Fruit fly (Drosophila melanogaster): ENCODE measurements around the gene wake.

wake gene

DNA sequence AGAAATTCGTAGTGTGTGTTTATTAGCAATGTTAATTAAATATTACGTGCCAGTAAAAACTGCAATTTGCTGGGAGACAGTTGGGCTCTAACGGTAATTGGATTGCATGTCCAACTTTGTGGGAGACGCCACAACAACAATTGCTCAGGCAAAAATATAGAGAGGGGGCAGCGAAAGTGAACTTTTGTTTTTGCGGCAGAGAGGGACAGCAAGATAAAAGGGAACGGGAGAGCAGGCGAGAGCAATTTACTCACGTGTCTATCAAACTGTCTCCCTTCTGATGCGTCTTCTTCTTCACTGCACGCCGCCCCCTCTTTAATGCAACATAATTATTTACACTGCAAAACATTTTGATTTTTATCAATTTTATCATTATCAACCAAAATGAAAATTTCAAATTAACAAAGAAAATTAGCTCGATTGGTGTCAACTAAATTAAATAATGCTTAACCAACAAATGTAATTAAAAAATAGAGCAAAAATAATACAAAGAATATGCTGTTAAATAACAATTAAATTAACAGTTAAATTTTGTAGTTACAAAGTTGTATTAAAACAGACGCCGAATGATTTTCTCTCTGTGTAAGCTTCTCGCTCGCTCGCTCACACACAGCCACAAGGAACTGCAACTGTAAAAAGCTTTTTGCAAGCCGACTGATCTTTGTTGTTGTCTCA lies 27.8 kb downstream of the wake start (continued):
- TF ChIP-seq zen2 (GFP tag; IDR thresholded peaks at IDR 0.05; ENCODE audit: partially characterized antibody) = no peak
- TF ChIP-seq Kr (GFP tag; optimal IDR thresholded peaks at IDR 0.05) = no peak
- no peak for TF ChIP-seq BEAF-32 (GFP tag; optimal IDR thresholded peaks at IDR 0.05)
- no peak for TF ChIP-seq CG12299 (tag; optimal IDR thresholded peaks at IDR 0.05)
- peak; percentile 44; the same call in 1 of the 2 replicates for TF ChIP-seq dati (GFP tag; IDR thresholded peaks at IDR 0.05)
- peak; percentile 32 for TF ChIP-seq CG17186 (GFP tag; optimal IDR thresholded peaks at IDR 0.05)
- TF ChIP-seq vvl (GFP tag; IDR thresholded peaks at IDR 0.05) = peak; percentile 79
- peak; percentile 76 for TF ChIP-seq CG15601 (tag; optimal IDR thresholded peaks at IDR 0.05)
- no peak for TF ChIP-seq pzg (GFP tag; optimal IDR thresholded peaks at IDR 0.05)
- TF ChIP-seq zen (tag; optimal IDR thresholded peaks at IDR 0.05) = peak; percentile 89
- no peak for TF ChIP-seq D (optimal IDR thresholded peaks at IDR 0.05)
- TF ChIP-seq D (GFP tag; optimal IDR thresholded peaks at IDR 0.05) = peak; percentile 87
- peak; percentile 13 for TF ChIP-seq Dad (GFP tag; optimal IDR thresholded peaks at IDR 0.05)
- TF ChIP-seq Bdp1 (GFP tag; optimal IDR thresholded peaks at IDR 0.05) = no peak
- no peak for TF ChIP-seq pfk (GFP tag; optimal IDR thresholded peaks at IDR 0.05)
- no peak for TF ChIP-seq fu2 (GFP tag; optimal IDR thresholded peaks at IDR 0.05)
- TF ChIP-seq NfI (GFP tag; optimal IDR thresholded peaks at IDR 0.05) = peak; percentile 37
- peak; percentile 23 for TF ChIP-seq CHES-1-like (GFP tag; optimal IDR thresholded peaks at IDR 0.05)
- TF ChIP-seq CG10366 (GFP tag; IDR thresholded peaks at IDR 0.05) = peak; percentile 78
- peak; percentile 58 for TF ChIP-seq salm (tag; optimal IDR thresholded peaks at IDR 0.05)
- TF ChIP-seq emc (GFP tag; optimal IDR thresholded peaks at IDR 0.05) = no peak
- TF ChIP-seq jigr1 (GFP tag; IDR thresholded peaks at IDR 0.05) = peak; percentile 61; the same call in 1 of the 3 replicates
- TF ChIP-seq Bteb2 (GFP tag; optimal IDR thresholded peaks at IDR 0.05) = peak; percentile 45
- peak; percentile 57 to 77 for TF ChIP-seq dpn (GFP tag; optimal IDR thresholded peaks at IDR 0.05)
- TF ChIP-seq Dbx (GFP tag; IDR thresholded peaks at IDR 0.05) = no peak
- TF ChIP-seq sima (GFP tag; optimal IDR thresholded peaks at IDR 0.05) = no peak
- TF ChIP-seq CG7987 (GFP tag; optimal IDR thresholded peaks at IDR 0.05) = no peak
- peak; percentile 42 for TF ChIP-seq tx (GFP tag; optimal IDR thresholded peaks at IDR 0.05)
- TF ChIP-seq CG11085 (GFP tag; IDR thresholded peaks at IDR 0.05) = no peak
- TF ChIP-seq CG10959 (GFP tag; IDR thresholded peaks at IDR 0.05) = peak; percentile 64
- TF ChIP-seq yki (optimal IDR thresholded peaks at IDR 0.05) = no peak
- TF ChIP-seq CG1832 (GFP tag; optimal IDR thresholded peaks at IDR 0.05) = no peak
- peak; percentile 13 for TF ChIP-seq maf-S (GFP tag; optimal IDR thresholded peaks at IDR 0.05)
- peak; percentile 80 for TF ChIP-seq CG32767 (GFP tag; IDR thresholded peaks at IDR 0.05)
- TF ChIP-seq Sox100B (GFP tag; optimal IDR thresholded peaks at IDR 0.05) = peak; percentile 94
- peak; percentile 97 for TF ChIP-seq phol (tag; optimal IDR thresholded peaks at IDR 0.05)
- TF ChIP-seq shn (GFP tag; optimal IDR thresholded peaks at IDR 0.05) = peak; percentile 65
- peak; percentile 33; the same call in 1 of the 2 replicates for TF ChIP-seq CG7372 (GFP tag; IDR thresholded peaks at IDR 0.05)
- peak; percentile 72 for TF ChIP-seq onecut (GFP tag; IDR thresholded peaks at IDR 0.05)
- peak; percentile 2 for TF ChIP-seq Antp (GFP tag; optimal IDR thresholded peaks at IDR 0.05)
- no peak; the same call in 1 of the 2 replicates for TF ChIP-seq dan (GFP tag; IDR thresholded peaks at IDR 0.05)
- TF ChIP-seq pnt (GFP tag; optimal IDR thresholded peaks at IDR 0.05) = peak; percentile 23
- peak; percentile 50 for TF ChIP-seq lilli (GFP tag; optimal IDR thresholded peaks at IDR 0.05)
- TF ChIP-seq CG9876 (GFP tag; optimal IDR thresholded peaks at IDR 0.05) = peak; percentile 28
- TF ChIP-seq CG14014 (GFP tag; IDR thresholded peaks at IDR 0.05) = peak; percentile 50
- no peak for TF ChIP-seq prd (optimal IDR thresholded peaks at IDR 0.05)
- TF ChIP-seq prd (GFP tag; IDR thresholded peaks at IDR 0.05) = peak; percentile 77
- no peak for TF ChIP-seq CG12769 (tag; optimal IDR thresholded peaks at IDR 0.05)
- TF ChIP-seq btn (GFP tag; optimal IDR thresholded peaks at IDR 0.05) = no peak
- no peak; the same call in 1 of the 2 replicates for TF ChIP-seq CG1024 (GFP tag; IDR thresholded peaks at IDR 0.05)
- peak; percentile 79 for TF ChIP-seq Spps (tag; optimal IDR thresholded peaks at IDR 0.05)
